Fruit fly (Drosophila melanogaster): ENCODE measurements around the gene Sirt7.

DNA sequence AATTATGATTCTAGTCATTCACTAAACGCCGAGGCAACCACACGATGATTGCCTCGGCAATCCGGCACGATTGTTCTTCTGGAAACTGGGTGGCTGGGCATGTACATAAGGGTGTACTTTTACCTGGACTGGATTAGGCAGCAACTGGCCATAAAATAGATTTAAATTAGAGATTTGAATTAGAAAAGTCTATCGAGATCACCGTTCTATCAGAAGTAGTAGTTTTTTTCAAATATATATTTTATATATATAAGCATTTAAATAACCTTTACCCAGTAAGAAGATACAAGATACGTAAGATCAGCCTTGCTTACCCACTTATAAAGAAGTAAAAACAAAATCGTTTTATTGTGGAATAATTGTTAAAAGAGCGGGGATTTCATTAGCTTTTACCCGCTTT, 1.7 kb upstream of the Sirt7 start, which contains the start of gene CG11843:
- TF ChIP-seq cnc (optimal IDR thresholded peaks at IDR 0.05) (no peak), kay (GFP tag; ENCODE audit: borderline replicate concordance) (no peak), Hr96 (GFP tag; optimal IDR thresholded peaks at IDR 0.05) (no peak), tj (GFP tag; optimal IDR thresholded peaks at IDR 0.05) (no peak)

All from whole organism, adult.